Fruit fly (Drosophila melanogaster) whole organism, wandering third instar larva: ENCODE data around the gene futsch.

ENCODE experiments used
- Abd-B ChIP-seq: fragments of >200 bp; optimal IDR thresholded peaks from 2 replicates; lab custom pipeline; 2017; ENCODE audit warnings: missing biosample characterization, missing genetic modification characterization
- CG32264 ChIP-seq: fragments of 200-800 bp; sonication (Bioruptor generic); optimal IDR thresholded peaks from 2 replicates; lab custom pipeline; 2016; ENCODE audit warnings: missing biosample characterization, missing genetic modification characterization
- Dfd ChIP-seq: fragments of >200 bp; optimal IDR thresholded peaks from 2 replicates; lab custom pipeline; 2017; ENCODE audit warnings: missing biosample characterization, missing genetic modification characterization
- Dif ChIP-seq: fragments of 200-275, 200-300 bp; sonication (Bioruptor generic); optimal IDR thresholded peaks from 2 replicates; lab custom pipeline; 2018; ENCODE audit warnings: missing biosample characterization, missing genetic modification characterization; ENCODE audit not compliant: partially characterized antibody
- GATAd ChIP-seq: sonication (Bioruptor generic); optimal IDR thresholded peaks from 2 replicates; lab custom pipeline; 2016; ENCODE audit warnings: missing biosample characterization, missing genetic modification characterization
- HLH106 ChIP-seq: fragments of 200-800 bp; optimal IDR thresholded peaks from 3 replicates; lab custom pipeline; 2019; ENCODE audit warnings: missing biosample characterization, mild to moderate bottlenecking, missing genetic modification characterization, moderate library complexity
- Hnf4 ChIP-seq: fragments of 200-800 bp; sonication (Bioruptor generic); optimal IDR thresholded peaks from 2 replicates; lab custom pipeline; 2016; ENCODE audit warnings: missing biosample characterization, mild to moderate bottlenecking, missing genetic modification characterization
- Hr78 ChIP-seq: fragments of >200 bp; optimal IDR thresholded peaks from 2 replicates; lab custom pipeline; 2017; ENCODE audit warnings: missing biosample characterization, missing genetic modification characterization
- Hr83 ChIP-seq: fragments of 200-300 bp; sonication (Bioruptor generic); optimal IDR thresholded peaks from 2 replicates; lab custom pipeline; 2016; ENCODE audit warnings: missing biosample characterization, mild to moderate bottlenecking, missing genetic modification characterization, moderate library complexity; ENCODE audit not compliant: poor library complexity, severe bottlenecking
- Myc ChIP-seq: fragments of >200 bp; optimal IDR thresholded peaks from 2 replicates; lab custom pipeline; 2017
- N ChIP-seq: fragments of >200 bp; optimal IDR thresholded peaks from 2 replicates; lab custom pipeline; 2018; ENCODE audit warnings: missing biosample characterization, missing external identifiers, missing genetic modification characterization
- OdsH ChIP-seq: fragments of 200-800 bp; sonication (Bioruptor generic); optimal IDR thresholded peaks from 2 replicates; lab custom pipeline; 2016; ENCODE audit warnings: missing biosample characterization, mild to moderate bottlenecking, missing genetic modification characterization
- Rel ChIP-seq, 2 experiments: fragments of 200-800 bp; sonication (Bioruptor generic) in 1 of 2; optimal IDR thresholded peaks; 2 replicates in 1 of 2; 3 replicates in 1 of 2; lab custom pipeline; 2016 to 2019; ENCODE audit warnings: mild to moderate bottlenecking in 2 of 2, missing biosample characterization in 2 of 2, missing genetic modification characterization in 2 of 2, moderate library complexity in 1 of 2
- Sp1 ChIP-seq: fragments of 200-800 bp; sonication (Bioruptor generic); optimal IDR thresholded peaks from 3 replicates; lab custom pipeline; 2019; ENCODE audit warnings: missing biosample characterization, mild to moderate bottlenecking, missing genetic modification characterization, moderate library complexity
- Vsx2 ChIP-seq: fragments of 200-300, 225-300 bp; sonication (Bioruptor generic); optimal IDR thresholded peaks from 2 replicates; lab custom pipeline; 2018; ENCODE audit warnings: missing biosample characterization, missing genetic modification characterization; ENCODE audit not compliant: partially characterized antibody
- br ChIP-seq: fragments of 200-800 bp; sonication (Bioruptor generic); optimal IDR thresholded peaks from 2 replicates; lab custom pipeline; 2016; ENCODE audit warnings: missing biosample characterization, missing genetic modification characterization
- brk ChIP-seq: fragments of 200-800 bp; sonication (Bioruptor generic); optimal IDR thresholded peaks from 2 replicates; lab custom pipeline; 2016; ENCODE audit warnings: missing biosample characterization, mild to moderate bottlenecking, missing genetic modification characterization
- dl ChIP-seq, 2 experiments: fragments of 175-275, 200-275 bp in 1 of 2; fragments of 200-275 bp in 1 of 2; sonication (Bioruptor generic); optimal IDR thresholded peaks; lab custom pipeline; 2018; ENCODE audit warnings: mild to moderate bottlenecking in 2 of 2, missing biosample characterization in 2 of 2, missing genetic modification characterization in 2 of 2, moderate library complexity in 2 of 2; ENCODE audit not compliant: partially characterized antibody in 2 of 2, insufficient read depth in 1 of 2
- dmrt93B ChIP-seq: fragments of 200-800 bp; sonication (Bioruptor generic); optimal IDR thresholded peaks from 2 replicates; lab custom pipeline; 2018; ENCODE audit warnings: missing biosample characterization, mild to moderate bottlenecking, missing genetic modification characterization
- ey ChIP-seq: fragments of 200-800 bp; sonication (Bioruptor generic); optimal IDR thresholded peaks from 2 replicates; lab custom pipeline; 2016; ENCODE audit warnings: missing biosample characterization, missing genetic modification characterization
- foxo ChIP-seq, 2 experiments: fragments of 200-800 bp; sonication (Bioruptor generic); optimal IDR thresholded peaks; 2 replicates in 1 of 2; 3 replicates in 1 of 2; lab custom pipeline; 2016 to 2017; ENCODE audit warnings: missing biosample characterization in 2 of 2, missing genetic modification characterization in 2 of 2
- fru ChIP-seq: fragments of 200-800 bp; sonication (Bioruptor generic); optimal IDR thresholded peaks from 3 replicates; lab custom pipeline; 2016; ENCODE audit warnings: missing biosample characterization, mild to moderate bottlenecking, missing genetic modification characterization
- h ChIP-seq: fragments of 200-800 bp; sonication (Bioruptor generic); optimal IDR thresholded peaks from 3 replicates; lab custom pipeline; 2016; ENCODE audit warnings: missing biosample characterization, mild to moderate bottlenecking, missing genetic modification characterization
- jim ChIP-seq: fragments of 175-275, 200-325 bp; sonication (Bioruptor generic); optimal IDR thresholded peaks from 2 replicates; lab custom pipeline; 2016; ENCODE audit warnings: missing biosample characterization, mild to moderate bottlenecking, missing genetic modification characterization
- pan ChIP-seq: fragments of >200 bp; optimal IDR thresholded peaks from 2 replicates; lab custom pipeline; 2017
- psq ChIP-seq: fragments of 200-800 bp; sonication (Bioruptor generic); optimal IDR thresholded peaks from 3 replicates; lab custom pipeline; 2017; ENCODE audit warnings: missing biosample characterization, mild to moderate bottlenecking, missing genetic modification characterization, moderate library complexity
- rgr ChIP-seq: fragments of 200-800 bp; sonication (Bioruptor generic); optimal IDR thresholded peaks from 3 replicates; lab custom pipeline; 2016; ENCODE audit warnings: missing biosample characterization, mild to moderate bottlenecking, missing genetic modification characterization
- sv ChIP-seq: fragments of 200-800 bp; sonication (Bioruptor generic); optimal IDR thresholded peaks from 3 replicates; lab custom pipeline; 2016; ENCODE audit warnings: missing biosample characterization, missing genetic modification characterization
- woc ChIP-seq: sonication (Bioruptor generic); optimal IDR thresholded peaks from 2 replicates; lab custom pipeline; 2016; ENCODE audit warnings: missing biosample characterization, mild to moderate bottlenecking, missing genetic modification characterization

Gene futsch

DNA sequence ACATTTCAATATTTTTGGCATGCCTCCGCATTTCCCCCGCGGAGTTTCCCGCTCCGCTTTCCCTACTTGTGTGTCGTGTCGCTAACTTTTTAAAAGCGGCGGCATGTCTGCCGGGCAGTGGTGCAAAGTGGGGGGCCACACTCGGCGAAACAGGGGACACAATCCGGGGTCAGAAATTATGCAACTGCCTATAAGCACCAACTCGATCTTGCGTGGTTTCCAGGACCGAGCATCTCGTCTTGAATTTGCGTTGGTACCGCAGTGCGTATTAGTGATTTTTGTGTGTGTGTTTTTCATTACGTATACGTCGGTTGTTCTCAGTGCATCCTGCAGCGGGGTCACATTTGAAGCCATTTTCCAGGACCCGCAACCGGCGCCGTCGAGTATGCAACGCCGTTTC lies 1.2 kb upstream of the futsch start:
- TF ChIP-seq foxo (GFP tag; optimal IDR thresholded peaks at IDR 0.05; lab: Kevin White, UChicago): peak in 1 of 2 experiments; percentile 14
- no peak for TF ChIP-seq dl (GFP tag; optimal IDR thresholded peaks at IDR 0.05; lab: Kevin White, UChicago; ENCODE audit: insufficient read depth in 1 of 2, partially characterized antibody in 2 of 2)

DNA sequence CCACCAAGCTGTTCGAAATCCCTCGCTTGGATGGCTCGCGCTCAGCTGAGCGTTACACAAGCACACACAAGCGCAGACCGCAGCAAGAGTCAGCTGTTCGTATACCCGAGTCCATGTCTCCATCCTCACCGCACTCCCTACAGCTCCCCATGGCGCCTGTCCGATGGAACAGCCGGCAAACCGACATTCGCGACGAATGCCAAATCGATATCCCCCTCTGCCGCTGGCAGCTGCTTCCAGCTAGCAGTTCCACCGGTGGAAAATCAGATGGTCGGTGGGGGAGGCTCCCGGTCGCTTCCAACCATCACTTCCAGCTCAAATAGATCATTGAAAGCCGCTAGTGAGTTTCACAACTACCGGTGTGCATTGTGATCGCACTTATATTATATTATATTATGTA lies 1.4 kb downstream of the futsch start:
- no peak for TF ChIP-seq brk
- no peak for TF ChIP-seq Vsx2 (GFP tag; lab: Kevin White, UChicago)
- TF ChIP-seq rgr: no peak
- TF ChIP-seq foxo (GFP tag; optimal IDR thresholded peaks at IDR 0.05; lab: Kevin White, UChicago): no peak
- no peak for TF ChIP-seq Myc (lab: Kevin White, UChicago)
- no peak for TF ChIP-seq Rel (GFP tag; optimal IDR thresholded peaks at IDR 0.05; lab: Kevin White, UChicago)
- TF ChIP-seq Rel (tag; optimal IDR thresholded peaks at IDR 0.05; lab: Kevin White, UChicago): no peak
- TF ChIP-seq ey: no peak
- TF ChIP-seq Dif (GFP tag; lab: Kevin White, UChicago): no peak
- TF ChIP-seq dmrt93B: no peak
- TF ChIP-seq Hr83: no peak

DNA sequence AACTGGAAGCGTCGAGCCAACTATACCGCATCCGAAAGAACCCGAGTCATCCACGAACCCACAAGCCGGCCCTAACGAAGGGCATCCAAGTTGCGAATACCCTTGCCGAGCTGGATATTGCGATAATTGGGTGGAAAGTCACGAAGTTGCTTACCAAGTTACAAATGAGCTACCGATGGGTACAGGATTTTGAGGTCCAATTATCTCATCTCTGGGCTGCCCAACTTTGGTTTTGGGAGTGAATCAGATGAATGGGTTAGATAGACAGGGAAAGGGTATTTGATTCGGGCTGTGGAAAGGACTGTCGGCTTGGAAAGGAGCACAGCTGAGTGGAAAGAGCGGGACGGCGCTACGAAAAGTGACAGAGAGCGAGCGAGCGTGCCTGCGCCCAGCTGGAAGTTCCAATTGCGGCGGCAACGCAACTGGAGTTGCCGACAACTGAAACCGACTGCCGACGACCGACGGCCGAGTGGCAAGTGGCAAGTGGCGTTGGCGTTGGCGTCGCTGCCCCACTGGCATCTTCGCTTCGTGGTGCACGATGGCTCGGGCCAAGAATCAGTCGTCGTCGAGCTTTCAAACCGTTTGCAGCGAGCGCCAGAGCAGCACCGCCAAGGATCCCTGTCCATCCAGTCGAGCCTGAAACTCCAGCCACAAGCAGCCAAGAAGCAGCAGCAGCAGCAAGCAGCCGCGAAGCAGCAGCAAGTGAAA lies 2.5 kb downstream of the futsch start:
- no peak for TF ChIP-seq Hnf4 (GFP tag; lab: Kevin White, UChicago)
- TF ChIP-seq Dif (GFP tag; lab: Kevin White, UChicago): no peak
- peak; percentile 18 for TF ChIP-seq br (GFP tag; lab: Kevin White, UChicago)
- peak in 1 of 2 experiments; percentile 22 for TF ChIP-seq foxo (GFP tag; optimal IDR thresholded peaks at IDR 0.05; lab: Kevin White, UChicago)
- TF ChIP-seq Sp1 (GFP tag; lab: Kevin White, UChicago): peak; percentile 17
- peak; percentile 43 for TF ChIP-seq fru (GFP tag; lab: Kevin White, UChicago)
- TF ChIP-seq jim: no peak
- TF ChIP-seq Abd-B (GFP tag; lab: Kevin White, UChicago): no peak
- TF ChIP-seq Vsx2 (GFP tag; lab: Kevin White, UChicago): peak; percentile 31
- TF ChIP-seq HLH106 (tag; lab: Kevin White, UChicago): peak; percentile 4
- TF ChIP-seq ey: peak; percentile 36
- peak; percentile 8 for TF ChIP-seq psq (GFP tag; lab: Kevin White, UChicago)
- peak; percentile 80 for TF ChIP-seq woc
- TF ChIP-seq Dfd (GFP tag; lab: Kevin White, UChicago): no peak
- peak; percentile 12 for TF ChIP-seq h

DNA sequence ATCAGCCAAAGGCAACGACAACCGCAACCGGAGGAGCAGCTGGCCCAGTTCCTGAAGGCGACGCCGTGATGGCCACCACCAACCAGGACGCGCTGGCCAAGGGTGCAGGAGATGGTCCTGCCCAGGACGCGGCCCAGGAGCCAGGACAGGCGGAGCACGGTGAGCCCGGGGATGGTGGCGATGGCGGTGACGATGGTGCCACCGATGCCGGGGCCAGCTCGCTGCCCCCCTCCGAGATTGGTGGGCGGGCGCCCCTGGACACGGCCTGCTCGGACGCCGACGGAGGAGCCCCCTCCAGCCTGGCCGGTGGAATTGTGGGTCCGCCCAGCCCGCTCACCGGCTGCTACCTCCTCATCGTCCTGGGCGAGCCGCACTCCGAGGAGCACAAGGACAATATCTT lies 5.4 kb downstream of the futsch start:
- TF ChIP-seq Dfd (GFP tag; lab: Kevin White, UChicago): peak; percentile 97
- TF ChIP-seq GATAd (GFP tag; lab: Kevin White, UChicago): no peak

DNA sequence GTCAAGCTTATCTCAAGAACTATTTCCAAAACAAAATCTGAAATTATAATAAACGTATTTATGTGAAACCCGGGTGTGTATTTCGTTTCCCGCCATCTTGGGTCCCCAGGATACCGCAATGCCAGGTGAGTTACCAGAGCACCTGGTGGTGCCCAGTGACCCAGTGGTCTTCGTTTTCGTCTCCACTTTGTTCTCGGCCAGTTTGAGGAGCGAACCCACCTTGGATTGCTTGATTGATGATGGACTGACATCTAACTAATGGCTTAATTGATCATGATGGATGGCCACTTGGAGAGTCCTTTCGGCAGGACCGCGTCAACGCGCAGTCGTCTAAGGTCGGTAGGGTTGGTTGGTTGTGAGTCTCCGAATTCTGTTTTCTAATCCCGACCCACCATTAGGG lies 43.3 kb downstream of the futsch start, which contains the start of gene Gr2a:
Gene Gr2a, plus strand, starts transcription at position 301 of the 400 bp plus-strand sequence.
- TF ChIP-seq ey: no peak
- TF ChIP-seq pan (lab: Kevin White, UChicago): no peak
- TF ChIP-seq Myc (lab: Kevin White, UChicago): no peak
- TF ChIP-seq OdsH (GFP tag; lab: Kevin White, UChicago): no peak
- no peak for TF ChIP-seq sv (GFP tag; lab: Kevin White, UChicago)
- TF ChIP-seq fru (GFP tag; lab: Kevin White, UChicago): no peak
- no peak for TF ChIP-seq Dif (GFP tag; lab: Kevin White, UChicago)
- TF ChIP-seq br (GFP tag; lab: Kevin White, UChicago): no peak
- no peak for TF ChIP-seq N (GFP tag; lab: Kevin White, UChicago)
- TF ChIP-seq CG32264 (GFP tag; lab: Kevin White, UChicago): no peak
- TF ChIP-seq Hr78 (GFP tag; lab: Kevin White, UChicago): no peak
- TF ChIP-seq, all 38 proteins: peak for 0
